Worm (Caenorhabditis elegans) whole organism, L1 larva: ENCODE data around the gene bus-8B.

Source experiments
- dpl-1 ChIP-seq, 3 experiments: fragments of 150-350 bp in 2 of 3; sonication (generic microtip) in 1 of 3; optimal IDR thresholded peaks; 2 replicates each; lab custom pipeline; 2014 to 2017; ENCODE audit warnings: missing biosample characterization in 3 of 3, missing genetic modification characterization in 3 of 3, missing genetic modification reagents in 3 of 3
- efl-3 ChIP-seq: fragments of 200-800 bp; sonication (Bioruptor generic); optimal IDR thresholded peaks from 2 replicates; lab custom pipeline; 2018; ENCODE audit warnings: mild to moderate bottlenecking, missing genetic modification characterization, missing compliant biosample characterization
- fkh-10 ChIP-seq: sonication (generic microtip); optimal IDR thresholded peaks from 2 replicates; lab custom pipeline; 2017; ENCODE audit warnings: missing biosample characterization, missing genetic modification reagents, missing genetic modification characterization
- fos-1 ChIP-seq: fragments of 150-350 bp; optimal IDR thresholded peaks from 2 replicates; lab custom pipeline; 2014; ENCODE audit warnings: missing biosample characterization, missing genetic modification characterization
- lin-35 ChIP-seq, 2 experiments: fragments of 150-350 bp; optimal IDR thresholded peaks; 2 replicates each; lab custom pipeline; 2014; ENCODE audit warnings: missing biosample characterization in 2 of 2, missing genetic modification characterization in 2 of 2, missing genetic modification reagents in 2 of 2
- nhr-237 ChIP-seq: fragments of 150-350 bp; optimal IDR thresholded peaks from 2 replicates; lab custom pipeline; 2014; ENCODE audit warnings: missing biosample characterization, missing genetic modification characterization
- unc-30 ChIP-seq: sonication (generic microtip); optimal IDR thresholded peaks from 2 replicates; lab custom pipeline; 2017; ENCODE audit warnings: missing biosample characterization, missing genetic modification characterization
- unc-86 ChIP-seq: sonication (generic microtip); optimal IDR thresholded peaks from 2 replicates; lab custom pipeline; 2016; ENCODE audit warnings: missing genetic modification characterization, missing compliant biosample characterization

DNA sequence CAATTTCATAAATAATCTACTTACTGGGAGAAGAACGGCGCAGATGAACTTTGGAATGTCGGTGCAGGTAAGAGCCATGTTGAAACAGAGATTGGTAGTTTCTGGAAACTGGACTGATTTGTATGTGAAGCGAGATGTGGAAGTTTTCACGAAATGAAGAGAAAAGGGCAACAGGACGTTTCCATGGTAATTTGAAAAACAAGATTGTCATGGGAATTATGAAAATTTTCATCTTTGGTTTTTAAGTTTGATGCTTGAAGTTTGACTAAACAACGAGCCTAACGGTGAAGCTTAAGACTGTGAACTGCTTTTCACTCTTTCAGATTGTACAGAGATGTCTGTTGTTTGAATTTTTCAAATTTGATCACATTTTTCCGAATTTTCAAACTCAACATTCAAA, 19.1 kb downstream of the bus-8B start, which contains the start of gene T23F2.3:
- TF ChIP-seq efl-3 (GFP tag; lab: Kevin White, UChicago): no peak
- no peak for TF ChIP-seq fkh-10 (GFP tag; lab: Kevin White, UChicago)
- no peak for TF ChIP-seq nhr-237
- no peak for TF ChIP-seq dpl-1 (GFP tag; optimal IDR thresholded peaks at IDR 0.05; lab: Kevin White, UChicago)
- TF ChIP-seq lin-35 (GFP tag; optimal IDR thresholded peaks at IDR 0.05; lab: Kevin White, UChicago): no peak
- TF ChIP-seq fos-1 (tag; lab: Kevin White, UChicago): no peak
- TF ChIP-seq unc-86 (tag; lab: Kevin White, UChicago): no peak
- TF ChIP-seq unc-30: no peak
